Worm (Caenorhabditis elegans) whole organism, L4 larva: ENCODE results near the gene C49H3.6.

ENCODE experiments used
- F37D6.2 ChIP-seq: sonication (generic microtip); optimal IDR thresholded peaks from 2 replicates; lab custom pipeline; 2016; ENCODE audit warnings: mild to moderate bottlenecking, missing genetic modification characterization, missing compliant biosample characterization
- T26A8.4 ChIP-seq: fragments of 200-800 bp; sonication (Bioruptor generic); IDR thresholded peaks from 2 replicates; pipeline ENCODE4 v1.3.6; 2022; ENCODE audit warnings: missing genetic modification characterization, missing compliant biosample characterization
- fos-1 ChIP-seq: fragments of 150-350 bp; optimal IDR thresholded peaks from 2 replicates; lab custom pipeline; 2014; ENCODE audit warnings: missing biosample characterization, missing genetic modification characterization
- jun-1 ChIP-seq: fragments of 150-350 bp; optimal IDR thresholded peaks from 2 replicates; lab custom pipeline; 2014; ENCODE audit warnings: missing biosample characterization, missing genetic modification reagents, missing genetic modification characterization
- lin-13 ChIP-seq: fragments of 150-350 bp; optimal IDR thresholded peaks from 2 replicates; lab custom pipeline; 2014; ENCODE audit warnings: missing biosample characterization, missing genetic modification reagents, missing genetic modification characterization
- mxl-3 ChIP-seq: fragments of 200-800 bp; sonication (Bioruptor generic); optimal IDR thresholded peaks from 2 replicates; lab custom pipeline; 2018; ENCODE audit warnings: mild to moderate bottlenecking, missing genetic modification characterization, missing compliant biosample characterization
- nhr-237 ChIP-seq: sonication (generic microtip); optimal IDR thresholded peaks from 2 replicates; lab custom pipeline; 2017; ENCODE audit warnings: missing biosample characterization, missing genetic modification characterization
- nhr-76 ChIP-seq: fragments of 150-350 bp; optimal IDR thresholded peaks from 2 replicates; lab custom pipeline; 2014; ENCODE audit warnings: missing biosample characterization, missing genetic modification characterization
- unc-62 ChIP-seq, 3 experiments: fragments of 150-350 bp in 1 of 3; sonication (generic microtip); optimal IDR thresholded peaks in 2 of 3; peaks in 1 of 3; 1 replicate in 1 of 3; 2 replicates in 2 of 3; lab custom pipeline; 2014 to 2017; ENCODE audit warnings: missing biosample characterization in 3 of 3, missing genetic modification characterization in 3 of 3, missing genetic modification reagents in 3 of 3, missing genotype in 1 of 3

DNA sequence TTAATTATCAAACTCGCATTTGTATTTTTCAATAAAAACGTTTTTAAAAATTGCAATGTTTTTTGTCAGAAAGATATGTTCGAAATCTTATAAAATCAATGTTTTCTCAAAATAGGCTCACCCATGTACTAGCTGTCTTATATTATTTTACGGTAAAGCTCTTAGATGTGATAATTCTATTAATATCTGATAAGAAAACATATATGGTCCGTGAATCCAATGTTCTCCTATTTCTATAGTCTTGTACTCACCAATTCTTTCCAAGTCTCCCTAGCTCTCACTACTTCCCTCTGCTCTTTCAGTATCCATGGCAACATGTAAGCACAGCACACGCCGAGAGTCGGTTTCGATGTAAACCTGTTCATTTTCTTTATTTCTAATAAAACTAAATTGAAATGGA, 30.2 kb downstream of the C49H3.6 start, which contains the start of gene bbs-2:
- no peak for TF ChIP-seq nhr-76 (tag; lab: Kevin White, UChicago)
- TF ChIP-seq fos-1 (tag; lab: Kevin White, UChicago): no peak
- no peak for TF ChIP-seq lin-13 (GFP tag; lab: Kevin White, UChicago)
- no peak for TF ChIP-seq T26A8.4 (GFP tag; lab: Robert Waterston, UW)
- no peak for TF ChIP-seq mxl-3 (GFP tag; lab: Kevin White, UChicago)
- no peak for TF ChIP-seq nhr-237 (tag; lab: Kevin White, UChicago)
- no peak for TF ChIP-seq F37D6.2
- TF ChIP-seq jun-1 (tag; lab: Kevin White, UChicago): no peak
- no peak for TF ChIP-seq unc-62 (GFP tag; optimal IDR thresholded peaks at IDR 0.05 in 1 of 2; lab: Kevin White, UChicago)
- no peak for TF ChIP-seq unc-62 (tag; optimal IDR thresholded peaks at IDR 0.05; lab: Kevin White, UChicago)
